Worm (Caenorhabditis elegans): ENCODE results near the gene F07A11.5.

DNA sequence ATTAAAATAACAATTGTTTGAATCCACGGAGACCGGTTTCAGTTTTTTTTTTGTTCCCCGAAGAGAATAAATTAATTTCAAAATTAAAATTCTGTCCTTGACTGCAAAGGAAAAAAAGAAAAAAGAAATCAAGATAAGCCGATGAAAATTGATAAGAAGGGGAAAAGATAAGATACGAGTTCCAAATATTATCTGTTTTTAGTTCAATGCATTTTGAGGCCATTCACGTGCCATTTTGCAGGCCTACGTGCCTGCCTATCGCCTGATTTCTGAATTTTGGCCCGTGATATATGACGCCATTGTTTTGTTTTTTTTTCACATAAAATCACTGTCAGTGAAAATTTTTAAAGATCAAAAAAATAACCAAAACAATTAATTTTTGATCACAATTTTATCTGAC is 638 bp upstream of the F07A11.5 start:
- TF ChIP-seq him-1 (tag; optimal IDR thresholded peaks at IDR 0.05) (no peak), W03F9.2 (tag; optimal IDR thresholded peaks at IDR 0.05) (no peak)
